Worm (Caenorhabditis elegans): ENCODE measurements around the gene math-10.
A peak's percentile ranks its signal among the peaks of the same experiment; 100 is the strongest.

DNA sequence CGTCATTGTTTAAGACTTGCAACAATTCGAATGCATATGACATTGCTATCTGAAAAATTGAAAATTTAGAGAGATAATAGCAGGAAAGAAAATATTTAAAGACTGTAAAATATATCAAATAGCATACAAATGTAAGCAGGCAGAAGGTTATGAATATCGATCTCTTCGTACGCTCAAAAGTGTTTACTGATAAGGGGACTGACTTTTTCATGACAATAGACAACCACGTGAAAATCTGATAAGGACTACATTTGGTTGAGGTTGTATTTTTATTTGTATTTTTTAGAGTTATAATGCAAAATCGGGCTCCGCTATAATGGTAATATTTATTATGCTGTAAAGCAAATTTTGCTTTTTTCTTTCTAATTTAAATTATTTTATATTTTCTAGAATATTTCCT is 28.4 kb upstream of the math-10 start, which contains the start of the genes C52E2.5 and C52E2.4:
- TF ChIP-seq mep-1 (tag; optimal IDR thresholded peaks at IDR 0.05) (no peak), nhr-76 (tag; optimal IDR thresholded peaks at IDR 0.05) (no peak), pqm-1 (tag; optimal IDR thresholded peaks at IDR 0.05) (peak; percentile 87), nhr-237 (tag; optimal IDR thresholded peaks at IDR 0.05) (no peak), ama-1 (optimal IDR thresholded peaks at IDR 0.05) (no peak), hlh-30 (tag; optimal IDR thresholded peaks at IDR 0.05; ENCODE audit: insufficient read depth) (peak; percentile 33), duxl-1 (tag; optimal IDR thresholded peaks at IDR 0.05; ENCODE audit: poor library complexity) (peak; percentile 49), nhr-28 (tag; optimal IDR thresholded peaks at IDR 0.05) (peak; percentile 82), unc-39 (tag; optimal IDR thresholded peaks at IDR 0.05) (no peak)

All from whole organism, L4 larva.